Comparison of ENCODE assay signal across 5 worm cellular contexts in the genomic region with DNA sequence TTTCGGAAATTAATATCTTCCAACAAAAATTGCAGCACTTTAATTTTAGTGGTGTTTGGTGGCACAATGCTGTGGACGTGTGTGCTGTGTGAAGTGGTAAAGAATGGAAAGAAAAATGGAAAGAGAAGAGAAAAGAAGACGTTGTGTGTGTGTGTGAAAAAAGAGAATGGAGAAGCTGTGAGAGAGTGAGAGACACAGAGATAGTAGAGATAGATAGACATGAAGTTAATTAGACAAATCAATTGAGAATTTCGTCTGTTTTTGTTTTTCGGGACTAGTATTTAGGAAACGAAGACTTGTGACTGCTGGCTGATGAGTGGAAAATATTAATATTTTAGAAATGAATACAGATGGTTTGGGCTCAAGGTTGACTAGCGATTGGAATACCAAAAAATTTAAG.
A peak's percentile ranks its signal among the peaks of the same experiment; 100 is the strongest.
TF ChIP-seq lines count a peak whose summit lies in the region.

No protein-coding gene starts in this region.

TF ChIP-seq in whole organism, L1 larva, 84 proteins besides CTCF, POLR2A, EP300 and RAD21:
- TF ChIP-seq sox-4 (tag; optimal IDR thresholded peaks at IDR 0.05; lab: Kevin White, UChicago) (no peak), dsc-1 (tag; optimal IDR thresholded peaks at IDR 0.05; lab: Kevin White, UChicago) (peak; percentile 12), blmp-1 (tag; optimal IDR thresholded peaks at IDR 0.05; lab: Kevin White, UChicago) (peak; percentile 17), nhr-90 (tag; optimal IDR thresholded peaks at IDR 0.05; lab: Kevin White, UChicago; ENCODE audit: poor library complexity) (no peak), snu-23 (GFP tag; optimal IDR thresholded peaks at IDR 0.05; lab: Kevin White, UChicago) (peak; percentile 9), ceh-63 (GFP tag; optimal IDR thresholded peaks at IDR 0.05; lab: Kevin White, UChicago) (no peak), nhr-71 (tag; optimal IDR thresholded peaks at IDR 0.05; lab: Kevin White, UChicago) (peak; percentile 16), lin-14 (GFP tag; optimal IDR thresholded peaks at IDR 0.05; lab: Kevin White, UChicago) (peak; percentile 51), nhr-85 (tag; lab: Kevin White, UChicago) (no peak), lsy-2 (tag; optimal IDR thresholded peaks at IDR 0.05; lab: Kevin White, UChicago) (peak in 1 of 2 experiments; percentile 4), ceh-82 (tag; optimal IDR thresholded peaks at IDR 0.05; lab: Kevin White, UChicago) (no peak), unc-62 (GFP tag; optimal IDR thresholded peaks at IDR 0.05; lab: Kevin White, UChicago) (no peak), C04F5.9 (tag; optimal IDR thresholded peaks at IDR 0.05; lab: Kevin White, UChicago) (no peak), ztf-4 (tag; optimal IDR thresholded peaks at IDR 0.05; lab: Kevin White, UChicago) (no peak), fkh-10 (GFP tag; optimal IDR thresholded peaks at IDR 0.05; lab: Kevin White, UChicago) (no peak)

TF ChIP-seq in whole organism, L2 larva, 48 proteins besides CTCF, POLR2A, EP300 and RAD21:
- TF ChIP-seq ZK546.5 (tag; optimal IDR thresholded peaks at IDR 0.05; lab: Kevin White, UChicago) (no peak), C34F6.9 (tag; optimal IDR thresholded peaks at IDR 0.05; lab: Kevin White, UChicago) (peak; percentile 26), skn-1 (tag; optimal IDR thresholded peaks at IDR 0.05; lab: Kevin White, UChicago) (no peak), fos-1 (tag; optimal IDR thresholded peaks at IDR 0.05; lab: Kevin White, UChicago) (no peak), crh-2 (tag; optimal IDR thresholded peaks at IDR 0.05; lab: Kevin White, UChicago) (peak; percentile 34), unc-55 (GFP tag; optimal IDR thresholded peaks at IDR 0.05; lab: Kevin White, UChicago) (peak; percentile 20), lsy-2 (tag; optimal IDR thresholded peaks at IDR 0.05; lab: Kevin White, UChicago) (peak in 1 of 2 experiments; percentile 34)

TF ChIP-seq in whole organism, L3 larva, 47 proteins besides CTCF, POLR2A, EP300 and RAD21:
- TF ChIP-seq snpc-4 (tag; optimal IDR thresholded peaks at IDR 0.05; lab: Kevin White, UChicago), result no peak
- TF ChIP-seq nfya-1 (tag; optimal IDR thresholded peaks at IDR 0.05; lab: Kevin White, UChicago; ENCODE audit: insufficient read depth), result peak; percentile 27

TF ChIP-seq in whole organism, late embryonic, 69 proteins besides CTCF, POLR2A, EP300 and RAD21:
- TF ChIP-seq pqm-1 (tag; optimal IDR thresholded peaks at IDR 0.05; lab: Kevin White, UChicago) (no peak), unc-42 (tag; optimal IDR thresholded peaks at IDR 0.05; lab: Kevin White, UChicago) (peak; percentile 48), madf-2 (tag; optimal IDR thresholded peaks at IDR 0.05; lab: Kevin White, UChicago) (no peak), ceh-18 (tag; optimal IDR thresholded peaks at IDR 0.05; lab: Kevin White, UChicago) (no peak)

TF ChIP-seq in whole organism, mixed stage, embryonic, 35 proteins besides CTCF, POLR2A, EP300 and RAD21:
- TF ChIP-seq lsy-2 (tag; optimal IDR thresholded peaks at IDR 0.05; lab: Kevin White, UChicago) (no peak), mep-1 (tag; optimal IDR thresholded peaks at IDR 0.05; lab: Kevin White, UChicago) (no peak), nhr-12 (tag; optimal IDR thresholded peaks at IDR 0.05; lab: Kevin White, UChicago) (no peak), ces-1 (GFP tag; optimal IDR thresholded peaks at IDR 0.05; lab: Kevin White, UChicago) (peak; percentile 70), nhr-2 (tag; optimal IDR thresholded peaks at IDR 0.05; lab: Kevin White, UChicago) (no peak), unc-62 (GFP tag; optimal IDR thresholded peaks at IDR 0.05; lab: Kevin White, UChicago) (no peak), ztf-11 (tag; optimal IDR thresholded peaks at IDR 0.05; lab: Kevin White, UChicago) (no peak), ceh-43 (GFP tag; optimal IDR thresholded peaks at IDR 0.05; lab: Kevin White, UChicago) (no peak)
